Fruit fly (Drosophila melanogaster) whole organism, embryonic: ENCODE results near the gene Sf3b1.

Experiments used
- BEAF-32 ChIP-seq: fragments of 200-800 bp; sonication (Bioruptor generic); optimal IDR thresholded peaks from 3 replicates; lab custom pipeline; 2017; ENCODE audit warnings: missing biosample characterization, missing genetic modification characterization, mild to moderate bottlenecking, moderate library complexity, missing genetic modification reagents
- CG11398 ChIP-seq: fragments of 200-800 bp; sonication (Bioruptor generic); optimal IDR thresholded peaks from 2 replicates; lab custom pipeline; 2016; ENCODE audit warnings: missing biosample characterization, missing genetic modification characterization
- CG12299 ChIP-seq: fragments of 200-800 bp; sonication (Bioruptor generic); optimal IDR thresholded peaks from 2 replicates; lab custom pipeline; 2018; ENCODE audit warnings: missing biosample characterization, mild to moderate bottlenecking, missing genetic modification characterization
- CG12391 ChIP-seq: fragments of 200-800 bp; sonication (Bioruptor generic); optimal IDR thresholded peaks from 3 replicates; lab custom pipeline; 2018; ENCODE audit warnings: missing biosample characterization, mild to moderate bottlenecking, missing genetic modification characterization, moderate library complexity
- CG16779 ChIP-seq: fragments of 200-800 bp; sonication (Bioruptor generic); IDR thresholded peaks from 2 replicates; pipeline ENCODE4 v1.3.6; 2022; ENCODE audit warnings: missing biosample characterization, missing genetic modification characterization
- CG33213 ChIP-seq: fragments of 200-800 bp; sonication (Bioruptor generic); optimal IDR thresholded peaks from 3 replicates; lab custom pipeline; 2016; ENCODE audit warnings: missing biosample characterization, missing genetic modification characterization
- ERR ChIP-seq: fragments of 200-800 bp; sonication (Bioruptor generic); optimal IDR thresholded peaks from 2 replicates; lab custom pipeline; 2016; ENCODE audit warnings: missing biosample characterization, missing genetic modification characterization
- Mes4 ChIP-seq: fragments of 200-800 bp; sonication (Bioruptor generic); optimal IDR thresholded peaks from 2 replicates; lab custom pipeline; 2016; ENCODE audit warnings: missing biosample characterization, missing genetic modification characterization
- eve ChIP-seq, 2 experiments: fragments of >200 bp; optimal IDR thresholded peaks; 2 replicates each; lab custom pipeline; 2017; ENCODE audit warnings: missing biosample characterization in 2 of 2, missing genetic modification characterization in 2 of 2
- ewg ChIP-seq: fragments of 200-800 bp; sonication (Bioruptor generic); optimal IDR thresholded peaks from 3 replicates; lab custom pipeline; 2017; ENCODE audit warnings: mild to moderate bottlenecking, missing biosample characterization, missing genetic modification reagents, missing genetic modification characterization
- knrl ChIP-seq: fragments of 200-800 bp; sonication (Bioruptor generic); IDR thresholded peaks from 3 replicates; pipeline ENCODE4 v1.3.6; 2022; ENCODE audit warnings: missing biosample characterization, missing genetic modification characterization; ENCODE audit not compliant: partially characterized antibody
- mld ChIP-seq: fragments of 200-800 bp; sonication (Bioruptor generic); IDR thresholded peaks from 3 replicates; pipeline ENCODE4 v1.3.6; 2022; ENCODE audit warnings: missing biosample characterization, missing genetic modification characterization; ENCODE audit not compliant: partially characterized antibody
- pros ChIP-seq: fragments of 200-800 bp; sonication (Bioruptor generic); optimal IDR thresholded peaks from 3 replicates; lab custom pipeline; 2019; ENCODE audit warnings: missing biosample characterization, mild to moderate bottlenecking, missing genetic modification characterization, moderate library complexity
- schlank ChIP-seq: fragments of 200-800 bp; sonication (Bioruptor generic); optimal IDR thresholded peaks from 2 replicates; lab custom pipeline; 2018; ENCODE audit warnings: missing biosample characterization, mild to moderate bottlenecking, missing genetic modification characterization

DNA sequence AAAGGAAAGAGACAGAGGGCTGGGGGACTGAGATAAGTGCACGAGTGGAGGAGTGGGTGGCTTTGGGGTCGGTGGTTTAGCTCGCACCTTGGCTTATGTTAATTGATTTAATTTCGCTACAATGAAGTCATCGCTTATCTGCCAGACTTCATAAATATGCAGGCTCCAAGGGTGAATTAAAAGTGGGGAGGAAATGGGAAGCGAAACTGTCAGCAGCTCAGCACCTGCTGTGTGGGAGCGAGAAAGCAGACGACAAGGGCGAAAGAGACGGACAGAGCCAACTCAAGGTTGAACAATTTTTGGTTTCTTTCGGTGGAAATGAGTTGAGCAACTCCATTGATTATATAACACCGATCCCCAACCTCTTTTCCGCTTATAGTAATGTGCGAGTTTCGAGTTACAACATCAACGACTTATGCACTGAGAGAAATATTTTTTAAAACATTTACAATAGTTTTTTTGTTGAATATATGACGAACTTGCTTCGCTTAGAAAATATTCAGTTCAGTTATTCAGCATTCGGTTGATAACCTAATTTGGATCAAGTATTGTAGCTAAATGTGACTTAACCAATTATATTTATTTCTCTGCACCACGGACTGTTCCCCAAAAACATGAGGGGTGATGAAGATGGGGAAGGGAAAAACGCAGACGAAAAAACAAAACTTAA, 47.7 kb upstream of the Sf3b1 start:
- TF ChIP-seq ewg (GFP tag; lab: Kevin White, UChicago) (peak; percentile 77), mld (GFP tag; lab: Robert Waterston, UW) (no peak), knrl (GFP tag; lab: Robert Waterston, UW) (no peak), CG11398 (peak; percentile 68), CG33213 (GFP tag; lab: Kevin White, UChicago) (peak; percentile 76), ERR (GFP tag; lab: Kevin White, UChicago) (peak; percentile 43), eve (GFP tag; optimal IDR thresholded peaks at IDR 0.05; lab: Kevin White, UChicago) (peak in 1 of 2 experiments; percentile 95), CG16779 (GFP tag; lab: Robert Waterston, UW) (0 out of 2 replicates have a peak, but pooled peaks have one; percentile 59), schlank (tag; lab: Kevin White, UChicago) (peak; percentile 30), CG12299 (peak; percentile 74), CG12391 (tag; lab: Kevin White, UChicago) (peak; percentile 93), BEAF-32 (GFP tag; lab: Kevin White, UChicago) (no peak), Mes4 (peak; percentile 82), pros (GFP tag; lab: Kevin White, UChicago) (no peak)
